Fruit fly (Drosophila melanogaster) whole organism, embryonic: Measurements from ENCODE around the gene CG3165.
A peak's percentile ranks its signal among the peaks of the same experiment; 100 is the strongest.

Experiments used
- BEAF-32 ChIP-seq: fragments of 200-800 bp; sonication (Bioruptor generic); optimal IDR thresholded peaks from 3 replicates; lab custom pipeline; 2017; ENCODE audit warnings: missing biosample characterization, missing genetic modification characterization, mild to moderate bottlenecking, moderate library complexity, missing genetic modification reagents
- CG10431 ChIP-seq: fragments of 200-800 bp; sonication (Bioruptor generic); optimal IDR thresholded peaks from 3 replicates; lab custom pipeline; 2018; ENCODE audit warnings: missing biosample characterization, mild to moderate bottlenecking, missing genetic modification characterization
- CG10462 ChIP-seq: fragments of 200-800 bp; sonication (Bioruptor generic); optimal IDR thresholded peaks from 2 replicates; lab custom pipeline; 2016; ENCODE audit warnings: missing biosample characterization, missing genetic modification characterization
- CG10565 ChIP-seq: fragments of 200-800 bp; sonication (Bioruptor generic); optimal IDR thresholded peaks from 3 replicates; lab custom pipeline; 2016; ENCODE audit warnings: missing biosample characterization, mild to moderate bottlenecking, missing genetic modification characterization
- CG13296 ChIP-seq: fragments of 200-800 bp; sonication (Bioruptor generic); optimal IDR thresholded peaks from 3 replicates; lab custom pipeline; 2018; ENCODE audit warnings: missing biosample characterization, mild to moderate bottlenecking, missing genetic modification characterization
- CG14710 ChIP-seq: fragments of 200-800 bp; sonication (Bioruptor generic); optimal IDR thresholded peaks from 3 replicates; lab custom pipeline; 2019; ENCODE audit warnings: missing biosample characterization, mild to moderate bottlenecking, missing genetic modification characterization, moderate library complexity
- CG14860 ChIP-seq: fragments of 200-800 bp; sonication (Bioruptor generic); IDR thresholded peaks from 3 replicates; pipeline ENCODE4 v1.3.6; 2022; ENCODE audit warnings: missing biosample characterization, missing genetic modification characterization; ENCODE audit not compliant: partially characterized antibody
- CG17802 ChIP-seq: fragments of 200-800 bp; sonication (Bioruptor generic); optimal IDR thresholded peaks from 2 replicates; lab custom pipeline; 2018; ENCODE audit warnings: missing biosample characterization, mild to moderate bottlenecking, missing genetic modification characterization, moderate library complexity
- CG1832 ChIP-seq: fragments of 200-800 bp; sonication (Bioruptor generic); optimal IDR thresholded peaks from 2 replicates; lab custom pipeline; 2017; ENCODE audit warnings: missing biosample characterization, mild to moderate bottlenecking, missing genetic modification characterization, inconsistent platforms
- CG32532 ChIP-seq: fragments of 200-800 bp; sonication (Bioruptor generic); IDR thresholded peaks from 2 replicates; pipeline ENCODE4 v1.3.6; 2022; ENCODE audit warnings: missing biosample characterization, missing genetic modification characterization
- CG32772 ChIP-seq: fragments of 200-800 bp; sonication (Bioruptor generic); IDR thresholded peaks from 2 replicates; pipeline ENCODE4 v1.3.6; 2022; ENCODE audit warnings: missing biosample characterization, missing genetic modification characterization
- CG4854 ChIP-seq: fragments of 200-800 bp; sonication (Bioruptor generic); optimal IDR thresholded peaks from 2 replicates; lab custom pipeline; 2016; ENCODE audit warnings: missing biosample characterization, missing genetic modification characterization, inconsistent platforms
- CG5180 ChIP-seq: fragments of 200-800 bp; sonication (Bioruptor generic); optimal IDR thresholded peaks from 3 replicates; lab custom pipeline; 2017; ENCODE audit warnings: missing biosample characterization, missing genetic modification characterization, mild to moderate bottlenecking, moderate library complexity, missing genetic modification reagents
- CG7745 ChIP-seq: fragments of 200-800 bp; sonication (Bioruptor generic); optimal IDR thresholded peaks from 2 replicates; lab custom pipeline; 2018; ENCODE audit warnings: missing biosample characterization, mild to moderate bottlenecking, missing genetic modification characterization, moderate library complexity
- CG7839 ChIP-seq: fragments of 200-800 bp; sonication (Bioruptor generic); optimal IDR thresholded peaks from 3 replicates; lab custom pipeline; 2018; ENCODE audit warnings: missing biosample characterization, mild to moderate bottlenecking, missing genetic modification characterization, moderate library complexity
- CG7963 ChIP-seq: fragments of 200-800 bp; sonication (Bioruptor generic); IDR thresholded peaks from 3 replicates; pipeline ENCODE4 v1.3.6; 2022; ENCODE audit warnings: missing biosample characterization, missing genetic modification characterization; ENCODE audit not compliant: partially characterized antibody
- Dek ChIP-seq: fragments of 200-800 bp; sonication (Bioruptor generic); optimal IDR thresholded peaks from 3 replicates; lab custom pipeline; 2019; ENCODE audit warnings: missing biosample characterization, mild to moderate bottlenecking, missing genetic modification characterization, moderate library complexity
- Dll ChIP-seq: fragments of 200-800 bp; sonication (Bioruptor generic); IDR thresholded peaks from 4 replicates; pipeline ENCODE4 v1.3.6; 2022; ENCODE audit warnings: missing biosample characterization, missing genetic modification characterization; ENCODE audit not compliant: partially characterized antibody
- Dref ChIP-seq: fragments of 200-800 bp; sonication (Bioruptor generic); IDR thresholded peaks from 2 replicates; pipeline ENCODE4 v1.3.6; 2022; ENCODE audit warnings: missing biosample characterization, missing genetic modification characterization
- Elba2 ChIP-seq: fragments of 200-800 bp; sonication (Bioruptor generic); optimal IDR thresholded peaks from 3 replicates; lab custom pipeline; 2016; ENCODE audit warnings: missing biosample characterization, missing genetic modification characterization
- Ets97D ChIP-seq: fragments of 200-800 bp; sonication (Bioruptor generic); optimal IDR thresholded peaks from 3 replicates; lab custom pipeline; 2016; ENCODE audit warnings: missing biosample characterization, missing genetic modification characterization
- HLH4C ChIP-seq: fragments of 200-800 bp; sonication (Bioruptor generic); IDR thresholded peaks from 3 replicates; pipeline ENCODE4 v1.3.6; 2022; ENCODE audit warnings: missing biosample characterization, missing genetic modification characterization; ENCODE audit not compliant: partially characterized antibody
- HLHmδ ChIP-seq: fragments of 200-800 bp; sonication (Bioruptor generic); optimal IDR thresholded peaks from 2 replicates; lab custom pipeline; 2018; ENCODE audit warnings: missing biosample characterization, mild to moderate bottlenecking, missing genetic modification characterization, moderate library complexity
- Hey ChIP-seq: fragments of 200-800 bp; sonication (Bioruptor generic); optimal IDR thresholded peaks from 3 replicates; lab custom pipeline; 2018; ENCODE audit warnings: missing biosample characterization, mild to moderate bottlenecking, missing genetic modification characterization
- Hmr ChIP-seq: fragments of 200-800 bp; sonication (Bioruptor generic); optimal IDR thresholded peaks from 3 replicates; lab custom pipeline; 2017; ENCODE audit warnings: mild to moderate bottlenecking, missing biosample characterization, missing genetic modification reagents, missing genetic modification characterization
- Lhr ChIP-seq: fragments of 200-800 bp; sonication (Bioruptor generic); optimal IDR thresholded peaks from 3 replicates; lab custom pipeline; 2017; ENCODE audit warnings: mild to moderate bottlenecking, missing biosample characterization, missing genetic modification reagents, missing genetic modification characterization
- Lim3 ChIP-seq: fragments of 200-800 bp; sonication (Bioruptor generic); IDR thresholded peaks from 2 replicates; pipeline ENCODE4 v1.3.6; 2022; ENCODE audit warnings: missing biosample characterization, missing genetic modification characterization
- Ravus ChIP-seq: fragments of 200-800 bp; sonication (Bioruptor generic); IDR thresholded peaks from 2 replicates; pipeline ENCODE4 v1.3.6; 2022; ENCODE audit warnings: missing biosample characterization, missing genetic modification characterization
- YL-1 ChIP-seq: fragments of 200-800 bp; sonication (Bioruptor generic); optimal IDR thresholded peaks from 3 replicates; lab custom pipeline; 2017; ENCODE audit warnings: missing biosample characterization, mild to moderate bottlenecking, missing genetic modification characterization
- amos ChIP-seq: fragments of 200-800 bp; sonication (Bioruptor generic); IDR thresholded peaks from 2 replicates; pipeline ENCODE4 v1.3.6; 2022; ENCODE audit warnings: missing biosample characterization, missing genetic modification characterization; ENCODE audit not compliant: partially characterized antibody
- aop ChIP-seq: fragments of 200-800 bp; sonication (Bioruptor generic); IDR thresholded peaks from 2 replicates; pipeline ENCODE4 v1.3.6; 2022; ENCODE audit warnings: missing biosample characterization, missing genetic modification characterization
- ato ChIP-seq: fragments of 200-800 bp; sonication (Bioruptor generic); IDR thresholded peaks from 2 replicates; pipeline ENCODE4 v1.3.6; 2022; ENCODE audit warnings: missing biosample characterization, missing genetic modification characterization; ENCODE audit not compliant: partially characterized antibody
- corto ChIP-seq: fragments of 200-800 bp; sonication (Bioruptor generic); optimal IDR thresholded peaks from 2 replicates; lab custom pipeline; 2016; ENCODE audit warnings: missing biosample characterization, mild to moderate bottlenecking, missing genetic modification characterization, moderate library complexity
- da ChIP-seq: fragments of 200-800 bp; sonication (Bioruptor generic); optimal IDR thresholded peaks from 2 replicates; lab custom pipeline; 2016; ENCODE audit warnings: missing biosample characterization, missing genetic modification characterization
- dati ChIP-seq: fragments of 200-800 bp; sonication (Bioruptor generic); IDR thresholded peaks from 2 replicates; pipeline ENCODE4 v1.3.6; 2022; ENCODE audit warnings: missing biosample characterization, missing genetic modification characterization
- dm ChIP-seq: fragments of 200-800 bp; sonication (Bioruptor generic); optimal IDR thresholded peaks from 3 replicates; lab custom pipeline; 2016; ENCODE audit warnings: missing biosample characterization, missing genetic modification characterization
- fu2 ChIP-seq: fragments of 200-800 bp; sonication (Bioruptor generic); optimal IDR thresholded peaks from 2 replicates; lab custom pipeline; 2016; ENCODE audit warnings: missing biosample characterization, missing genetic modification characterization
- gfzf ChIP-seq: fragments of 200-800 bp; sonication (Bioruptor generic); optimal IDR thresholded peaks from 2 replicates; lab custom pipeline; 2016; ENCODE audit warnings: missing biosample characterization, mild to moderate bottlenecking, missing genetic modification characterization, moderate library complexity
- gsb ChIP-seq: fragments of 200-800 bp; sonication (Bioruptor generic); IDR thresholded peaks from 2 replicates; pipeline ENCODE4 v1.3.6; 2022; ENCODE audit warnings: missing biosample characterization, missing genetic modification characterization
- hbn ChIP-seq: fragments of 200-800 bp; sonication (Bioruptor generic); IDR thresholded peaks from 2 replicates; pipeline ENCODE4 v1.3.6; 2022; ENCODE audit warnings: missing biosample characterization, missing genetic modification characterization; ENCODE audit not compliant: partially characterized antibody
- jumu ChIP-seq: fragments of 200-800 bp; sonication (Bioruptor generic); optimal IDR thresholded peaks from 3 replicates; lab custom pipeline; 2016; ENCODE audit warnings: missing biosample characterization, missing genetic modification characterization
- lbe ChIP-seq: fragments of 200-800 bp; sonication (Bioruptor generic); optimal IDR thresholded peaks from 2 replicates; lab custom pipeline; 2016; ENCODE audit warnings: missing biosample characterization, mild to moderate bottlenecking, missing genetic modification characterization
- luna ChIP-seq: fragments of 200-800 bp; sonication (Bioruptor generic); optimal IDR thresholded peaks from 2 replicates; lab custom pipeline; 2016; ENCODE audit warnings: missing biosample characterization, missing genetic modification characterization
- onecut ChIP-seq: fragments of 200-800 bp; sonication (Bioruptor generic); IDR thresholded peaks from 2 replicates; pipeline ENCODE4 v1.3.6; 2022; ENCODE audit warnings: missing biosample characterization, missing genetic modification characterization
- pzg ChIP-seq: fragments of 200-800 bp; sonication (Bioruptor generic); optimal IDR thresholded peaks from 3 replicates; lab custom pipeline; 2018; ENCODE audit warnings: missing biosample characterization, mild to moderate bottlenecking, missing genetic modification characterization, moderate library complexity
- scrt ChIP-seq: fragments of 200-800 bp; sonication (Bioruptor generic); optimal IDR thresholded peaks from 2 replicates; lab custom pipeline; 2018; ENCODE audit warnings: missing biosample characterization, mild to moderate bottlenecking, missing genetic modification characterization, moderate library complexity
- slou ChIP-seq: fragments of 200-800 bp; sonication (Bioruptor generic); optimal IDR thresholded peaks from 3 replicates; lab custom pipeline; 2016; ENCODE audit warnings: missing biosample characterization, missing genetic modification characterization
- toy ChIP-seq: fragments of 200-800 bp; sonication (Bioruptor generic); IDR thresholded peaks from 2 replicates; pipeline ENCODE4 v1.3.6; 2022; ENCODE audit warnings: missing biosample characterization, missing genetic modification characterization
- unc-4 ChIP-seq: fragments of 200-800 bp; sonication (Bioruptor generic); IDR thresholded peaks from 2 replicates; pipeline ENCODE4 v1.3.6; 2022; ENCODE audit warnings: missing biosample characterization, missing genetic modification characterization; ENCODE audit not compliant: partially characterized antibody
- vvl ChIP-seq: fragments of 200-800 bp; sonication (Bioruptor generic); IDR thresholded peaks from 2 replicates; pipeline ENCODE4 v1.3.6; 2022; ENCODE audit warnings: missing biosample characterization, missing genetic modification characterization
- yki ChIP-seq: fragments of >200 bp; optimal IDR thresholded peaks from 3 replicates; lab custom pipeline; 2018

Gene CG3165

DNA sequence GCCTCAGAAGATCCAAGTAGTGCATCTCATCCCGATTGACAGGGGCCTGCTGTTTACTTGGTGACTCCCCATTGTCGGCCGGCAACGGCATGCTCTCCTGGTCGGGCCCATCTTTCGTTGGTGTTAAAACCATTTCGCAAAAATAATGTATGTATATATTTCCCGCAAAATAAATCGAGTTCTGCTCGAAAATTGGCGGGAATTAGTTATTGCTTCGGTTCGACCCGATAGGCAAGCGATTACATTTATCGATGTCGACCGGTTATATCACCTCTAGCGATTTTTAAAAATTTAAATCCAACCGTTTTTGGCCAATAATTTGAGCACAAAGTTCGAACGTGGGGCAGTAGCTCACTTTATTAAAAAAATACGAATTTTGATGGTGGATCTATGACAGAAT is 7.5 kb upstream of the CG3165 start, which contains the start of gene Ts (continued):
- TF ChIP-seq corto (GFP tag; lab: Kevin White, UChicago) (no peak), CG14860 (GFP tag; lab: Robert Waterston, UW) (peak; percentile 58), Dll (GFP tag; lab: Robert Waterston, UW) (peak; percentile 76), CG32772 (GFP tag; lab: Robert Waterston, UW) (no peak), Hmr (GFP tag; lab: Kevin White, UChicago) (no peak), vvl (no peak), YL-1 (GFP tag; lab: Kevin White, UChicago) (no peak), da (GFP tag; lab: Kevin White, UChicago) (no peak), yki (lab: Kevin White, UChicago) (no peak), CG14710 (tag; lab: Kevin White, UChicago) (peak; percentile 3), Ets97D (GFP tag; lab: Kevin White, UChicago) (peak; percentile 60), BEAF-32 (GFP tag; lab: Kevin White, UChicago) (peak; percentile 65), unc-4 (GFP tag; lab: Robert Waterston, UW) (peak; percentile 65), dati (no peak), amos (peak; percentile 76; the same call in 1 of the 2 replicates), onecut (GFP tag; lab: Robert Waterston, UW) (no peak), slou (GFP tag; lab: Kevin White, UChicago) (no peak), luna (GFP tag; lab: Kevin White, UChicago) (no peak), gfzf (GFP tag; lab: Kevin White, UChicago) (peak; percentile 9), gsb (GFP tag; lab: Robert Waterston, UW) (no peak), CG7963 (GFP tag; lab: Robert Waterston, UW) (peak; percentile 63; the same call in 2 of the 3 replicates), CG10462 (no peak), Dref (GFP tag; lab: Robert Waterston, UW) (peak; percentile 86), CG32532 (no peak), HLH4C (GFP tag; lab: Robert Waterston, UW) (peak; percentile 84), Lhr (GFP tag; lab: Kevin White, UChicago) (no peak), CG17802 (tag; lab: Kevin White, UChicago) (no peak), pzg (peak; percentile 60), ato (GFP tag; lab: Robert Waterston, UW) (peak; percentile 83), aop (GFP tag; lab: Robert Waterston, UW) (no peak), CG7839 (tag; lab: Kevin White, UChicago) (no peak), dm (no peak), jumu (GFP tag; lab: Kevin White, UChicago) (no peak), CG13296 (no peak), toy (no peak), hbn (GFP tag; lab: Robert Waterston, UW) (peak; percentile 67), fu2 (GFP tag; lab: Kevin White, UChicago) (no peak), Hey (tag; lab: Kevin White, UChicago) (no peak)
- TF ChIP-seq, all 482 proteins: peak for 54

dm6 chr2L:2972439-2972936 is 4.4 kb upstream of the CG3165 start, which contains the start of the genes Rrp1 and gammaTub23C:
Rrp1 (minus strand) TSS chr2L:2972508.
gammaTub23C (plus strand) TSS chr2L:2972891.
- no peak for TF ChIP-seq CG1832 (GFP tag; lab: Kevin White, UChicago)
- peak; percentile 76 for TF ChIP-seq CG5180 (GFP tag; lab: Kevin White, UChicago)
- TF ChIP-seq Ravus (GFP tag; lab: Robert Waterston, UW), result peak; percentile 34
- TF ChIP-seq CG10431 (GFP tag; lab: Kevin White, UChicago), result peak; percentile 80
- TF ChIP-seq CG7745 (tag; lab: Kevin White, UChicago), result no peak
- peak; percentile 71 for TF ChIP-seq scrt
- TF ChIP-seq Dek (tag; lab: Kevin White, UChicago), result peak; percentile 85
- TF ChIP-seq Dll (GFP tag; lab: Robert Waterston, UW), result no peak
- peak; percentile 63 for TF ChIP-seq CG10565
- TF ChIP-seq HLHmδ (GFP tag; lab: Kevin White, UChicago), result no peak
- peak; percentile 75 for TF ChIP-seq lbe (GFP tag; lab: Kevin White, UChicago)
- peak; percentile 68; the same call in 1 of the 2 replicates for TF ChIP-seq Lim3 (GFP tag; lab: Robert Waterston, UW)
- TF ChIP-seq CG4854 (GFP tag; lab: Kevin White, UChicago), result peak; percentile 76
- TF ChIP-seq Elba2 (GFP tag; lab: Kevin White, UChicago), result peak; percentile 36
